Fruit fly (Drosophila melanogaster): ENCODE data around the gene Wdr24.

The Wdr24 gene

dm6 chr3R:29745056-29745455, at the start of gene Wdr24, which contains the start of gene IntS11 (continued):
- peak; percentile 97 for TF ChIP-seq hkb (optimal IDR thresholded peaks at IDR 0.05)
- peak; percentile 73 for TF ChIP-seq hkb (GFP tag; IDR thresholded peaks at IDR 0.05)
- peak in 1 of 3 experiments; percentile 49 for TF ChIP-seq lola (GFP tag; optimal IDR thresholded peaks at IDR 0.05)
- TF ChIP-seq CG4730 (GFP tag; IDR thresholded peaks at IDR 0.05), result peak; percentile 88
- peak; percentile 85 for TF ChIP-seq toy (GFP tag; IDR thresholded peaks at IDR 0.05)
- peak; percentile 87 for TF ChIP-seq Oaz (GFP tag; IDR thresholded peaks at IDR 0.05)
- no peak for TF ChIP-seq btn (GFP tag; optimal IDR thresholded peaks at IDR 0.05)
- TF ChIP-seq zen (tag; optimal IDR thresholded peaks at IDR 0.05), result peak; percentile 59
- no peak for TF ChIP-seq CG9876 (GFP tag; optimal IDR thresholded peaks at IDR 0.05)
- peak; percentile 38 for TF ChIP-seq cato (GFP tag; optimal IDR thresholded peaks at IDR 0.05; ENCODE audit: borderline replicate concordance)
- peak; percentile 49 for TF ChIP-seq Dad (GFP tag; optimal IDR thresholded peaks at IDR 0.05)
- TF ChIP-seq Lpt (GFP tag; optimal IDR thresholded peaks at IDR 0.05), result no peak
- peak; percentile 68 for TF ChIP-seq gt (GFP tag; IDR thresholded peaks at IDR 0.05)
- no peak for TF ChIP-seq Jarid2 (GFP tag; optimal IDR thresholded peaks at IDR 0.05)
- TF ChIP-seq Gsc (GFP tag; IDR thresholded peaks at IDR 0.05), result peak; percentile 82
- peak; percentile 69 for TF ChIP-seq HHEX (GFP tag; optimal IDR thresholded peaks at IDR 0.05)
- TF ChIP-seq Pdp1 (GFP tag; optimal IDR thresholded peaks at IDR 0.05), result peak; percentile 66 to 88
- no peak for TF ChIP-seq Vsx1 (GFP tag; optimal IDR thresholded peaks at IDR 0.05)
- peak; percentile 47 for TF ChIP-seq grn (GFP tag; optimal IDR thresholded peaks at IDR 0.05)
- peak; percentile 61 for TF ChIP-seq gfzf (GFP tag; optimal IDR thresholded peaks at IDR 0.05)
- no peak for TF ChIP-seq pan (optimal IDR thresholded peaks at IDR 0.05)
- TF ChIP-seq pan (GFP tag; optimal IDR thresholded peaks at IDR 0.05 in 1 of 2, IDR thresholded peaks at IDR 0.05 in 1 of 2), result peak in 1 of 2 experiments; percentile 96
- TF ChIP-seq shn (GFP tag; optimal IDR thresholded peaks at IDR 0.05), result peak; percentile 77
- peak; percentile 50 for TF ChIP-seq NC2β (GFP tag; optimal IDR thresholded peaks at IDR 0.05)
- peak; percentile 60 for TF ChIP-seq exex (tag; optimal IDR thresholded peaks at IDR 0.05)
- TF ChIP-seq CG10565 (GFP tag; optimal IDR thresholded peaks at IDR 0.05), result no peak
- TF ChIP-seq nau (GFP tag; optimal IDR thresholded peaks at IDR 0.05), result no peak
- TF ChIP-seq tll (GFP tag; optimal IDR thresholded peaks at IDR 0.05), result peak in 1 of 2 experiments; percentile 64
- TF ChIP-seq CG5953 (GFP tag; IDR thresholded peaks at IDR 0.05), result peak; percentile 80; the same call in 1 of the 2 replicates
- TF ChIP-seq CG3163 (GFP tag; optimal IDR thresholded peaks at IDR 0.05), result no peak
- TF ChIP-seq sd (tag; optimal IDR thresholded peaks at IDR 0.05), result no peak
- TF ChIP-seq Atf3 (GFP tag; optimal IDR thresholded peaks at IDR 0.05), result peak; percentile 37
- peak; percentile 91 for TF ChIP-seq rib (GFP tag; IDR thresholded peaks at IDR 0.05)
- no peak for TF ChIP-seq sima (GFP tag; optimal IDR thresholded peaks at IDR 0.05)
- no peak for TF ChIP-seq Dfd (GFP tag; optimal IDR thresholded peaks at IDR 0.05)
- TF ChIP-seq sc (optimal IDR thresholded peaks at IDR 0.05), result no peak
- TF ChIP-seq sc (GFP tag; optimal IDR thresholded peaks at IDR 0.05), result no peak
- TF ChIP-seq CG18599 (GFP tag; optimal IDR thresholded peaks at IDR 0.05), result peak; percentile 84
- peak; percentile 97 for TF ChIP-seq CG32772 (GFP tag; IDR thresholded peaks at IDR 0.05)
- TF ChIP-seq CG12744 (GFP tag; optimal IDR thresholded peaks at IDR 0.05), result peak; percentile 63
- TF ChIP-seq CG11398 (GFP tag; optimal IDR thresholded peaks at IDR 0.05), result no peak
- peak; percentile 44 for TF ChIP-seq Nf-YB (GFP tag; optimal IDR thresholded peaks at IDR 0.05)
- TF ChIP-seq Ssrp (tag; optimal IDR thresholded peaks at IDR 0.05), result peak; percentile 74
- TF ChIP-seq eve (GFP tag; optimal IDR thresholded peaks at IDR 0.05), result no peak
- TF ChIP-seq Adf1 (GFP tag; IDR thresholded peaks at IDR 0.05), result peak; percentile 71
- TF ChIP-seq Fer3 (tag; optimal IDR thresholded peaks at IDR 0.05), result peak; percentile 92
- TF ChIP-seq CG1529 (GFP tag; optimal IDR thresholded peaks at IDR 0.05), result no peak
- TF ChIP-seq abd-A (tag; optimal IDR thresholded peaks at IDR 0.05), result no peak
- TF ChIP-seq CG4707 (GFP tag; optimal IDR thresholded peaks at IDR 0.05), result no peak
- peak; percentile 74 for TF ChIP-seq CG8924 (tag; optimal IDR thresholded peaks at IDR 0.05)
- no peak for TF ChIP-seq CG3065 (GFP tag; optimal IDR thresholded peaks at IDR 0.05)
